Fruit fly (Drosophila melanogaster) whole organism, adult: ENCODE results near the gene CG1105.

ENCODE experiments used
- CG11617 ChIP-seq: fragments of 200-800 bp; sonication (Bioruptor generic); optimal IDR thresholded peaks from 2 replicates; lab custom pipeline; 2017; ENCODE audit warnings: mild to moderate bottlenecking, missing biosample characterization, missing genetic modification reagents, missing genetic modification characterization
- CG12768 ChIP-seq: fragments of 200-800 bp; sonication (Bioruptor generic); optimal IDR thresholded peaks from 2 replicates; lab custom pipeline; 2017; ENCODE audit warnings: missing biosample characterization, missing genetic modification characterization, mild to moderate bottlenecking, moderate library complexity, missing genetic modification reagents
- CG14711 ChIP-seq: fragments of 200-800 bp; sonication (Bioruptor generic); optimal IDR thresholded peaks from 2 replicates; lab custom pipeline; 2018; ENCODE audit warnings: missing biosample characterization, mild to moderate bottlenecking, missing genetic modification characterization, moderate library complexity
- CG1620 ChIP-seq: fragments of 200-800 bp; sonication (Bioruptor generic); optimal IDR thresholded peaks from 2 replicates; lab custom pipeline; 2016; ENCODE audit warnings: missing biosample characterization, missing genetic modification characterization
- CG33017 ChIP-seq: fragments of 200-800 bp; sonication (Bioruptor generic); optimal IDR thresholded peaks from 2 replicates; lab custom pipeline; 2018; ENCODE audit warnings: missing biosample characterization, mild to moderate bottlenecking, missing genetic modification characterization, moderate library complexity
- CG5204 ChIP-seq: fragments of 200-800 bp; sonication (Bioruptor generic); optimal IDR thresholded peaks from 2 replicates; lab custom pipeline; 2016; ENCODE audit warnings: missing biosample characterization, missing genetic modification characterization
- CG7045 ChIP-seq: fragments of 200-800 bp; sonication (Bioruptor generic); optimal IDR thresholded peaks from 2 replicates; lab custom pipeline; 2017; ENCODE audit warnings: missing biosample characterization, mild to moderate bottlenecking, missing genetic modification characterization
- CG7101 ChIP-seq: fragments of 200-800 bp; sonication (Bioruptor generic); optimal IDR thresholded peaks from 2 replicates; lab custom pipeline; 2018; ENCODE audit warnings: missing biosample characterization, mild to moderate bottlenecking, missing genetic modification characterization, moderate library complexity
- Clk ChIP-seq: fragments of 200-800 bp; sonication (Bioruptor generic); optimal IDR thresholded peaks from 2 replicates; lab custom pipeline; 2017; ENCODE audit warnings: missing biosample characterization, missing genetic modification characterization
- Crg-1 ChIP-seq: fragments of 200-800 bp; sonication (Bioruptor generic); optimal IDR thresholded peaks from 2 replicates; lab custom pipeline; 2016; ENCODE audit warnings: missing biosample characterization, missing genetic modification characterization
- Hr96 ChIP-seq: fragments of 200-800 bp; sonication (Bioruptor generic); optimal IDR thresholded peaks from 2 replicates; lab custom pipeline; 2016; ENCODE audit warnings: missing biosample characterization, missing genetic modification characterization
- Mnt ChIP-seq: fragments of 200-800 bp; sonication (Bioruptor generic); optimal IDR thresholded peaks from 2 replicates; lab custom pipeline; 2016; ENCODE audit warnings: missing biosample characterization, mild to moderate bottlenecking, missing genetic modification characterization
- bab1 ChIP-seq: fragments of 200-800 bp; sonication (Bioruptor generic); optimal IDR thresholded peaks from 3 replicates; lab custom pipeline; 2019; ENCODE audit warnings: missing biosample characterization, mild to moderate bottlenecking, missing genetic modification characterization, moderate library complexity
- cic ChIP-seq: fragments of 200-800 bp; sonication (Bioruptor generic); optimal IDR thresholded peaks from 2 replicates; lab custom pipeline; 2017; ENCODE audit warnings: missing biosample characterization, mild to moderate bottlenecking, missing genetic modification characterization, moderate library complexity
- cnc ChIP-seq, 2 experiments: fragments of >200 bp; optimal IDR thresholded peaks; 2 replicates each; lab custom pipeline; 2017
- kay ChIP-seq: fragments of 200-800 bp; sonication (Bioruptor generic); peaks from one replicate; lab custom pipeline; 2016; ENCODE audit warnings: missing biosample characterization, missing genetic modification characterization, borderline replicate concordance
- ovo ChIP-seq: fragments of 200-800 bp; sonication (Bioruptor generic); optimal IDR thresholded peaks from 2 replicates; lab custom pipeline; 2016; ENCODE audit warnings: missing biosample characterization, missing genetic modification characterization
- pad ChIP-seq: fragments of 200-800 bp; sonication (Bioruptor generic); optimal IDR thresholded peaks from 3 replicates; lab custom pipeline; 2017; ENCODE audit warnings: missing biosample characterization, missing genetic modification characterization, mild to moderate bottlenecking, moderate library complexity, missing genetic modification reagents
- tj ChIP-seq: fragments of 200-800 bp; sonication (Bioruptor generic); optimal IDR thresholded peaks from 3 replicates; lab custom pipeline; 2017; ENCODE audit warnings: missing biosample characterization, mild to moderate bottlenecking, missing genetic modification characterization, moderate library complexity
- toe ChIP-seq: fragments of 200-800 bp; sonication (Bioruptor generic); optimal IDR thresholded peaks from 2 replicates; lab custom pipeline; 2016; ENCODE audit warnings: missing biosample characterization, missing genetic modification characterization

Gene CG1105

dm6 chr3R:7061875-7062274 is 5.1 kb downstream of the CG1105 start, which contains the start of gene Mst84B:
Mst84B (plus strand) TSS chr3R:7062175.
- TF ChIP-seq Mnt (GFP tag; lab: Kevin White, UChicago) = no peak
- TF ChIP-seq cnc (optimal IDR thresholded peaks at IDR 0.05; lab: Kevin White, UChicago) = no peak
- TF ChIP-seq Clk (GFP tag; lab: Kevin White, UChicago) = no peak

- TF ChIP-seq kay (GFP tag; lab: Kevin White, UChicago) = no peak
- TF ChIP-seq CG12768 (GFP tag; lab: Kevin White, UChicago) = no peak
- no peak for TF ChIP-seq cnc (optimal IDR thresholded peaks at IDR 0.05; lab: Kevin White, UChicago)
- no peak for TF ChIP-seq CG14711 (tag; lab: Kevin White, UChicago)
- no peak for TF ChIP-seq Clk (GFP tag; lab: Kevin White, UChicago)
Observed at dm6 chr3R:7060467-7060866, 6.5 kb downstream of the CG1105 start, which contains the start of gene djl. djl (plus strand) TSS chr3R:7060767.

dm6 chr3R:7059015-7059414 is 7.9 kb downstream of the CG1105 start, which contains the start of gene dj:
dj (plus strand) TSS chr3R:7059315.
- TF ChIP-seq cic (GFP tag; lab: Kevin White, UChicago) (no peak), CG1620 (GFP tag; lab: Kevin White, UChicago) (no peak), Clk (GFP tag; lab: Kevin White, UChicago) (no peak), CG7045 (GFP tag; lab: Kevin White, UChicago) (no peak), pad (GFP tag; lab: Kevin White, UChicago) (no peak), Hr96 (GFP tag; lab: Kevin White, UChicago) (no peak), kay (GFP tag; lab: Kevin White, UChicago) (no peak), Mnt (GFP tag; lab: Kevin White, UChicago) (no peak), CG11617 (no peak), bab1 (GFP tag; lab: Kevin White, UChicago) (no peak)

- TF ChIP-seq cic (GFP tag; lab: Kevin White, UChicago) (peak; percentile 49), ovo (no peak)
Observed at dm6 chr3R:7058017-7058416, 8.9 kb downstream of the CG1105 start.

- no peak for TF ChIP-seq Mnt (GFP tag; lab: Kevin White, UChicago)
- TF ChIP-seq kay (GFP tag; lab: Kevin White, UChicago) = no peak
- no peak for TF ChIP-seq Crg-1 (GFP tag; lab: Kevin White, UChicago)
- no peak for TF ChIP-seq ovo
- TF ChIP-seq CG1620 (GFP tag; lab: Kevin White, UChicago) = no peak
- no peak for TF ChIP-seq tj (GFP tag; lab: Kevin White, UChicago)
- no peak for TF ChIP-seq CG7045 (GFP tag; lab: Kevin White, UChicago)
- TF ChIP-seq bab1 (GFP tag; lab: Kevin White, UChicago) = no peak
- no peak for TF ChIP-seq CG14711 (tag; lab: Kevin White, UChicago)
- no peak for TF ChIP-seq CG7101
- TF ChIP-seq CG5204 (GFP tag; lab: Kevin White, UChicago) = no peak
- no peak for TF ChIP-seq CG12768 (GFP tag; lab: Kevin White, UChicago)
- no peak for TF ChIP-seq cic (GFP tag; lab: Kevin White, UChicago)
- TF ChIP-seq CG33017 (tag; lab: Kevin White, UChicago) = no peak
- TF ChIP-seq Hr96 (GFP tag; lab: Kevin White, UChicago) = no peak
- no peak for TF ChIP-seq CG11617
Observed at dm6 chr3R:7054286-7054685, 12.7 kb downstream of the CG1105 start, which contains the start of gene CG1979. CG1979 (plus strand) TSS chr3R:7054586.

dm6 chr3R:7052242-7052641 is 14.7 kb downstream of the CG1105 start, which contains the start of gene Sodh1:
Sodh1 (plus strand) TSS chr3R:7052335.
- TF ChIP-seq Hr96 (GFP tag; lab: Kevin White, UChicago) (no peak), cic (GFP tag; lab: Kevin White, UChicago) (peak; percentile 63), Mnt (GFP tag; lab: Kevin White, UChicago) (peak; percentile 26)

dm6 chr3R:7044016-7044415 is 22.9 kb downstream of the CG1105 start:
- TF ChIP-seq CG7101 = no peak
- no peak for TF ChIP-seq ovo
- TF ChIP-seq CG11617 = no peak
- TF ChIP-seq CG7045 (GFP tag; lab: Kevin White, UChicago) = no peak
- no peak for TF ChIP-seq CG33017 (tag; lab: Kevin White, UChicago)
- TF ChIP-seq CG14711 (tag; lab: Kevin White, UChicago) = no peak
- no peak for TF ChIP-seq CG1620 (GFP tag; lab: Kevin White, UChicago)

- TF ChIP-seq cic (GFP tag; lab: Kevin White, UChicago) = no peak
- TF ChIP-seq tj (GFP tag; lab: Kevin White, UChicago) = no peak
- no peak for TF ChIP-seq CG12768 (GFP tag; lab: Kevin White, UChicago)
- no peak for TF ChIP-seq Crg-1 (GFP tag; lab: Kevin White, UChicago)
- no peak for TF ChIP-seq CG7045 (GFP tag; lab: Kevin White, UChicago)
- TF ChIP-seq kay (GFP tag; lab: Kevin White, UChicago) = no peak
- no peak for TF ChIP-seq cnc (optimal IDR thresholded peaks at IDR 0.05; lab: Kevin White, UChicago)
- TF ChIP-seq bab1 (GFP tag; lab: Kevin White, UChicago) = no peak
- TF ChIP-seq CG11617 = no peak
- TF ChIP-seq CG33017 (tag; lab: Kevin White, UChicago) = no peak
- no peak for TF ChIP-seq Mnt (GFP tag; lab: Kevin White, UChicago)
- no peak for TF ChIP-seq Hr96 (GFP tag; lab: Kevin White, UChicago)
- TF ChIP-seq CG14711 (tag; lab: Kevin White, UChicago) = no peak
- no peak for TF ChIP-seq CG7101
- TF ChIP-seq ovo = no peak
- TF ChIP-seq CG1620 (GFP tag; lab: Kevin White, UChicago) = no peak
- TF ChIP-seq toe (GFP tag; lab: Kevin White, UChicago) = no peak
- TF ChIP-seq Clk (GFP tag; lab: Kevin White, UChicago) = no peak
Observed at dm6 chr3R:7040894-7041293, 26.0 kb downstream of the CG1105 start.
